Worm (Caenorhabditis elegans): ENCODE results near the gene sre-34.

sre-34 gene

ce11 chrII:12449849-12450248, at the start of gene sre-34:
TSS of gene sre-34 (plus strand) at chrII:12450149.
- TF ChIP-seq pbrm-1 (GFP tag; IDR thresholded peaks at IDR 0.05), result no peak
- TF ChIP-seq snpc-3.4 (tag; optimal IDR thresholded peaks at IDR 0.05), result no peak
- TF ChIP-seq nfya-1 (tag; optimal IDR thresholded peaks at IDR 0.05; ENCODE audit: borderline replicate concordance, insufficient read depth), result no peak
- no peak for TF ChIP-seq F52B5.7 (tag; optimal IDR thresholded peaks at IDR 0.05)
- TF ChIP-seq zim-3 (tag; optimal IDR thresholded peaks at IDR 0.05), result no peak
- TF ChIP-seq rec-8 (tag; optimal IDR thresholded peaks at IDR 0.05), result no peak
- no peak for TF ChIP-seq hmg-1.2 (GFP tag; IDR thresholded peaks at IDR 0.05)
- TF ChIP-seq T07F8.4 (tag; optimal IDR thresholded peaks at IDR 0.05), result no peak
- TF ChIP-seq nhr-80 (tag; optimal IDR thresholded peaks at IDR 0.05), result no peak
- no peak for TF ChIP-seq F10E7.11 (tag; optimal IDR thresholded peaks at IDR 0.05)
- TF ChIP-seq ceh-27 (GFP tag; optimal IDR thresholded peaks at IDR 0.05), result no peak
- TF ChIP-seq repo-1 (tag; optimal IDR thresholded peaks at IDR 0.05), result no peak
- no peak for TF ChIP-seq ztf-6 (GFP tag; IDR thresholded peaks at IDR 0.05)
- no peak for TF ChIP-seq die-1 (tag; optimal IDR thresholded peaks at IDR 0.05)
- no peak for TF ChIP-seq Y53G8AR.9 (GFP tag; conservative IDR thresholded peaks at IDR 0.05)
- no peak for TF ChIP-seq dox-1 (GFP tag; IDR thresholded peaks at IDR 0.05)
- no peak for TF ChIP-seq snpc-4 (GFP tag; optimal IDR thresholded peaks at IDR 0.05)
- no peak for TF ChIP-seq snpc-4 (tag; optimal IDR thresholded peaks at IDR 0.05)

DNA sequence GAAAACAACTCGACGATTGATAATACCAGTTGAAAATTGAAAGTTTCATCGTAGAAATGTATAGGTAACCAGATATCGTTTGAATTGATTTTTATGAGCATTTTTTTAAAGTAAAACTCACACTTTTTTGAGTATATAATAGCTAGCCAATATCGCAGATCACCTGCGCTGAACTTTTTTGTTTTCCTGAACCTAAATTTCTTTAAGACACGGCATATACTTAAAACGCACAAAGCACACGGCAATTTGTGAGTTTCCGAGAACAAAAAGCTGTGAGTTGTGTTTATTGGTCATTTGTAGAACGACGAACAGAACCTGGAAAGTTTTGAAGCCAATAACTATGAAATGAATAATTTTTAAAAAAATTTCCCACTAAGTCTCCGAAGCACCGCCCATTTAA, 48.2 kb upstream of the sre-34 start, which contains the start of gene sre-29:
Gene sre-29, minus strand, starts transcription at position 101 of the 400 bp plus-strand sequence.
- TF ChIP-seq nfya-1 (tag; optimal IDR thresholded peaks at IDR 0.05; ENCODE audit: borderline replicate concordance, insufficient read depth) (no peak), egl-18 (GFP tag; IDR thresholded peaks at IDR 0.05) (no peak), rcor-1 (GFP tag; IDR thresholded peaks at IDR 0.05) (no peak), let-526 (GFP tag; IDR thresholded peaks at IDR 0.05) (no peak), mcd-1 (GFP tag; IDR thresholded peaks at IDR 0.05) (no peak), snpc-3.4 (tag; optimal IDR thresholded peaks at IDR 0.05) (no peak), hlh-26 (GFP tag; conservative IDR thresholded peaks at IDR 0.05) (no peak), lir-1 (GFP tag; conservative IDR thresholded peaks at IDR 0.05) (no peak), chd-7 (tag; optimal IDR thresholded peaks at IDR 0.05) (no peak), B0019.2 (GFP tag; conservative IDR thresholded peaks at IDR 0.05) (no peak), mxl-1 (tag; optimal IDR thresholded peaks at IDR 0.05) (no peak)

- TF ChIP-seq somi-1 (GFP tag; optimal IDR thresholded peaks at IDR 0.05), result no peak
- no peak for TF ChIP-seq F37B4.10 (GFP tag; IDR thresholded peaks at IDR 0.05)
- TF ChIP-seq B0336.3 (GFP tag; IDR thresholded peaks at IDR 0.05), result no peak
- TF ChIP-seq madf-6 (GFP tag; IDR thresholded peaks at IDR 0.05), result no peak
- TF ChIP-seq athp-1 (tag; optimal IDR thresholded peaks at IDR 0.05), result no peak
- TF ChIP-seq ztf-3 (GFP tag; optimal IDR thresholded peaks at IDR 0.05), result no peak
- TF ChIP-seq tbx-9 (tag; optimal IDR thresholded peaks at IDR 0.05; ENCODE audit: borderline replicate concordance), result no peak
- TF ChIP-seq ztf-25 (GFP tag; IDR thresholded peaks at IDR 0.05), result no peak
- no peak for TF ChIP-seq F22D6.2 (tag; optimal IDR thresholded peaks at IDR 0.05)
Measured at ce11 chrII:12406394-12406793, 43.6 kb upstream of the sre-34 start, which contains the start of gene sre-30. TSS of gene sre-30 (minus strand) at chrII:12406494.

DNA sequence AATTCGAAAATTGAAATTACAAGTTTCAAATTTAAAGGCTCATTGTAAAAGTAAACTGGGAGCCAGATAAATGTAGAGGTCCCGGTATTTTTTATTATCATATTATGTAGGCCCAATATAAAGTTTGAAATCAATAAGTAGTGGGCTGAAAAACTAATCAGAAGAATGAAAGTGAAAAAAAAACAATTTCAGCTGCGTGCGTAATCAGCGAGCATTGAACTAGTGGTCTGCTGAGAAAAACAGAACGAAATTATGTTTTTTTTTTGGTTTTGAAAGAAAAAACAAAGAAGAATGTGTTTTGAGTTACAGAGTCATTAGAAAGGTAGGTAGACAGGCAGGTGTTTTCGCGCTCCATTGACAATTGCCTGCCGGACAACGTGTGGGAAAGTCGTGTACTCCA, 41.2 kb upstream of the sre-34 start, which contains the start of gene sre-31:
Gene sre-31, minus strand, starts transcription at position 101 of the 400 bp plus-strand sequence.
- TF ChIP-seq F37B4.10 (GFP tag; IDR thresholded peaks at IDR 0.05) (no peak), F57C9.4 (tag; optimal IDR thresholded peaks at IDR 0.05) (no peak), madf-8 (GFP tag; conservative IDR thresholded peaks at IDR 0.05) (no peak), ama-1 (optimal IDR thresholded peaks at IDR 0.05) (no peak), ama-1 (GFP tag; optimal IDR thresholded peaks at IDR 0.05) (no peak), ceh-79 (tag; optimal IDR thresholded peaks at IDR 0.05) (no peak), dpl-1 (GFP tag; optimal IDR thresholded peaks at IDR 0.05) (no peak), cebp-2 (GFP tag; IDR thresholded peaks at IDR 0.05) (no peak), rcor-1 (GFP tag; IDR thresholded peaks at IDR 0.05) (no peak), pbrm-1 (GFP tag; IDR thresholded peaks at IDR 0.05) (no peak), bed-2 (GFP tag; IDR thresholded peaks at IDR 0.05) (no peak), zfh-2 (GFP tag; conservative IDR thresholded peaks at IDR 0.05) (no peak), Y95B8A.8 (GFP tag; IDR thresholded peaks at IDR 0.05) (no peak), fkh-3 (tag; optimal IDR thresholded peaks at IDR 0.05) (no peak), ceh-27 (GFP tag; optimal IDR thresholded peaks at IDR 0.05) (no peak)
